Fruit fly (Drosophila melanogaster) whole organism, wandering third instar larva: ENCODE data around the gene CG14313.

ENCODE experiments used
- CG9705 ChIP-seq: fragments of 200-800 bp; sonication (Bioruptor generic); optimal IDR thresholded peaks from 2 replicates; lab custom pipeline; 2018; ENCODE audit warnings: missing biosample characterization, mild to moderate bottlenecking, missing genetic modification characterization
- CrebA ChIP-seq: fragments of 200-800 bp; sonication (Bioruptor generic); optimal IDR thresholded peaks from 2 replicates; lab custom pipeline; 2016; ENCODE audit warnings: missing biosample characterization, mild to moderate bottlenecking, missing genetic modification characterization, borderline replicate concordance
- Dfd ChIP-seq: fragments of >200 bp; optimal IDR thresholded peaks from 2 replicates; lab custom pipeline; 2017; ENCODE audit warnings: missing biosample characterization, missing genetic modification characterization
- Hr83 ChIP-seq: fragments of 200-300 bp; sonication (Bioruptor generic); optimal IDR thresholded peaks from 2 replicates; lab custom pipeline; 2016; ENCODE audit warnings: missing biosample characterization, mild to moderate bottlenecking, missing genetic modification characterization, moderate library complexity; ENCODE audit not compliant: poor library complexity, severe bottlenecking
- Jra ChIP-seq: sonication (Bioruptor generic); optimal IDR thresholded peaks from 2 replicates; lab custom pipeline; 2016; ENCODE audit warnings: missing biosample characterization, missing genetic modification characterization
- Myc ChIP-seq: fragments of >200 bp; optimal IDR thresholded peaks from 2 replicates; lab custom pipeline; 2017
- N ChIP-seq: fragments of >200 bp; optimal IDR thresholded peaks from 2 replicates; lab custom pipeline; 2018; ENCODE audit warnings: missing biosample characterization, missing external identifiers, missing genetic modification characterization
- OdsH ChIP-seq: fragments of 200-800 bp; sonication (Bioruptor generic); optimal IDR thresholded peaks from 2 replicates; lab custom pipeline; 2016; ENCODE audit warnings: missing biosample characterization, mild to moderate bottlenecking, missing genetic modification characterization
- Rel ChIP-seq, 2 experiments: fragments of 200-800 bp; sonication (Bioruptor generic) in 1 of 2; optimal IDR thresholded peaks; 2 replicates in 1 of 2; 3 replicates in 1 of 2; lab custom pipeline; 2016 to 2019; ENCODE audit warnings: mild to moderate bottlenecking in 2 of 2, missing biosample characterization in 2 of 2, missing genetic modification characterization in 2 of 2, moderate library complexity in 1 of 2
- Sp1 ChIP-seq: fragments of 200-800 bp; sonication (Bioruptor generic); optimal IDR thresholded peaks from 3 replicates; lab custom pipeline; 2019; ENCODE audit warnings: missing biosample characterization, mild to moderate bottlenecking, missing genetic modification characterization, moderate library complexity
- Vsx2 ChIP-seq: fragments of 200-300, 225-300 bp; sonication (Bioruptor generic); optimal IDR thresholded peaks from 2 replicates; lab custom pipeline; 2018; ENCODE audit warnings: missing biosample characterization, missing genetic modification characterization; ENCODE audit not compliant: partially characterized antibody
- brk ChIP-seq: fragments of 200-800 bp; sonication (Bioruptor generic); optimal IDR thresholded peaks from 2 replicates; lab custom pipeline; 2016; ENCODE audit warnings: missing biosample characterization, mild to moderate bottlenecking, missing genetic modification characterization
- dl ChIP-seq, 2 experiments: fragments of 175-275, 200-275 bp in 1 of 2; fragments of 200-275 bp in 1 of 2; sonication (Bioruptor generic); optimal IDR thresholded peaks; lab custom pipeline; 2018; ENCODE audit warnings: mild to moderate bottlenecking in 2 of 2, missing biosample characterization in 2 of 2, missing genetic modification characterization in 2 of 2, moderate library complexity in 2 of 2; ENCODE audit not compliant: partially characterized antibody in 2 of 2, insufficient read depth in 1 of 2
- dsf ChIP-seq: sonication (Bioruptor generic); optimal IDR thresholded peaks from 2 replicates; lab custom pipeline; 2016; ENCODE audit warnings: missing biosample characterization, missing genetic modification characterization, borderline replicate concordance
- fru ChIP-seq: fragments of 200-800 bp; sonication (Bioruptor generic); optimal IDR thresholded peaks from 3 replicates; lab custom pipeline; 2016; ENCODE audit warnings: missing biosample characterization, mild to moderate bottlenecking, missing genetic modification characterization
- h ChIP-seq: fragments of 200-800 bp; sonication (Bioruptor generic); optimal IDR thresholded peaks from 3 replicates; lab custom pipeline; 2016; ENCODE audit warnings: missing biosample characterization, mild to moderate bottlenecking, missing genetic modification characterization
- pan ChIP-seq: fragments of >200 bp; optimal IDR thresholded peaks from 2 replicates; lab custom pipeline; 2017
- rgr ChIP-seq: fragments of 200-800 bp; sonication (Bioruptor generic); optimal IDR thresholded peaks from 3 replicates; lab custom pipeline; 2016; ENCODE audit warnings: missing biosample characterization, mild to moderate bottlenecking, missing genetic modification characterization
- sage ChIP-seq: fragments of 200-800 bp; sonication (Bioruptor generic); optimal IDR thresholded peaks from 2 replicates; lab custom pipeline; 2016; ENCODE audit warnings: missing biosample characterization, mild to moderate bottlenecking, missing genetic modification characterization
- sv ChIP-seq: fragments of 200-800 bp; sonication (Bioruptor generic); optimal IDR thresholded peaks from 3 replicates; lab custom pipeline; 2016; ENCODE audit warnings: missing biosample characterization, missing genetic modification characterization
- woc ChIP-seq: sonication (Bioruptor generic); optimal IDR thresholded peaks from 2 replicates; lab custom pipeline; 2016; ENCODE audit warnings: missing biosample characterization, mild to moderate bottlenecking, missing genetic modification characterization

The CG14313 gene

DNA sequence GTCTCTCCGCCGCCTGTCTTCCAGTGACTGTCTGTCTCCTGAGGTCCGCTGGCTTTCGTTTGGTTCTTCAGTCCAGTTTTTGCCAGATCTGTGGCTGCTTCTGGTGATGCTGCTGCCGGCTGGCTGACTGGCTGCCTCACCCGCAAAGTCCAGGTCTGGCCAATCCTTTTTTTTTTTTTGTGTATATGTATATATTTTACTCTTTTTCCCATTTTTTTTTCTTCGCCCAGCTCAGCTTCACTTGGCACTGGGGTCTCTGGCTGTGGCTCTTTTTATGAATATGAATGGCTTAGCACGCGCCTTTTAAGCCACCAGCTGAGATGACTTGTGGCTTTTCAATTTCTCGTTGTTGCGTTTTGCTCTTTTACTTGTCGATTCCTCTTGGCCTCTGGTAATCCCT is 45.1 kb downstream of the CG14313 start:
- TF ChIP-seq Dfd (GFP tag; lab: Kevin White, UChicago) = no peak
- peak; percentile 6 for TF ChIP-seq fru
- no peak for TF ChIP-seq OdsH (GFP tag; lab: Kevin White, UChicago)
- TF ChIP-seq dsf (GFP tag; lab: Kevin White, UChicago) = no peak
- TF ChIP-seq Myc = no peak
- no peak for TF ChIP-seq N (GFP tag; lab: Kevin White, UChicago)
- no peak for TF ChIP-seq dl (GFP tag; optimal IDR thresholded peaks at IDR 0.05; lab: Kevin White, UChicago; ENCODE audit: insufficient read depth in 1 of 2, partially characterized antibody in 2 of 2)
- TF ChIP-seq, all 38 proteins: peak for 1

- TF ChIP-seq Jra = no peak
- no peak for TF ChIP-seq Dfd (GFP tag; lab: Kevin White, UChicago)
- TF ChIP-seq Rel (GFP tag; optimal IDR thresholded peaks at IDR 0.05; lab: Kevin White, UChicago) = no peak
- TF ChIP-seq Rel (tag; optimal IDR thresholded peaks at IDR 0.05; lab: Kevin White, UChicago) = no peak
- no peak for TF ChIP-seq h
- TF ChIP-seq OdsH (GFP tag; lab: Kevin White, UChicago) = no peak
- no peak for TF ChIP-seq N (GFP tag; lab: Kevin White, UChicago)
- TF ChIP-seq Hr83 (GFP tag; lab: Kevin White, UChicago) = no peak
- TF ChIP-seq Myc = no peak
- no peak for TF ChIP-seq dsf (GFP tag; lab: Kevin White, UChicago)
- TF ChIP-seq fru = no peak
- TF ChIP-seq Sp1 (GFP tag; lab: Kevin White, UChicago) = no peak
- no peak for TF ChIP-seq woc
- no peak for TF ChIP-seq rgr
- TF ChIP-seq brk (GFP tag; lab: Kevin White, UChicago) = no peak
- TF ChIP-seq Vsx2 (GFP tag; lab: Kevin White, UChicago) = no peak
- no peak for TF ChIP-seq sage
- TF ChIP-seq CrebA (GFP tag; lab: Kevin White, UChicago) = no peak
- TF ChIP-seq CG9705 = no peak
- TF ChIP-seq sv (GFP tag; lab: Kevin White, UChicago) = no peak
- TF ChIP-seq pan = no peak
Measured at dm6 chr3R:18144853-18145252, 46.9 kb downstream of the CG14313 start.
